Fruit fly (Drosophila melanogaster): Measurements from ENCODE around the gene sta.

DNA sequence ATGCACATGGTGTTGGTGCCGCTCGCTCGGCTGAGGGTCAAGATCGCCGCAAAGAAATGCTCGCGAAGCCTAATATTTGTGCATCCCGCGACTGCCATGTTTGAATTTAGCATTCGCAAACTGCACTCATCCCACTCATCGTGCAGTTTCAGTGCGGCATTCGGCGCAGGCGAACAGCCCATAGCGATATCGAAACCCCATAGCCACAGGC is 15.9 kb downstream of the sta start, which contains the start of gene CG14778:
- TF ChIP-seq usp (GFP tag; optimal IDR thresholded peaks at IDR 0.05) = no peak
- no peak for TF ChIP-seq pan (optimal IDR thresholded peaks at IDR 0.05)
- no peak for TF ChIP-seq CG8478 (optimal IDR thresholded peaks at IDR 0.05)
- no peak for TF ChIP-seq EcR (GFP tag; optimal IDR thresholded peaks at IDR 0.05)
- TF ChIP-seq Dll (optimal IDR thresholded peaks at IDR 0.05) = no peak
- TF ChIP-seq psq (optimal IDR thresholded peaks at IDR 0.05) = no peak
